Fruit fly (Drosophila melanogaster) whole organism, adult: ENCODE results near the gene Sbds.

Experiments used
- CG7101 ChIP-seq: fragments of 200-800 bp; sonication (Bioruptor generic); optimal IDR thresholded peaks from 2 replicates; lab custom pipeline; 2018; ENCODE audit warnings: missing biosample characterization, mild to moderate bottlenecking, missing genetic modification characterization, moderate library complexity
- Clk ChIP-seq: fragments of 200-800 bp; sonication (Bioruptor generic); optimal IDR thresholded peaks from 2 replicates; lab custom pipeline; 2017; ENCODE audit warnings: missing biosample characterization, missing genetic modification characterization
- kay ChIP-seq: fragments of 200-800 bp; sonication (Bioruptor generic); peaks from one replicate; lab custom pipeline; 2016; ENCODE audit warnings: missing biosample characterization, missing genetic modification characterization, borderline replicate concordance

dm6 chr3L:6731077-6731476 is 21.6 kb upstream of the Sbds start:
- TF ChIP-seq CG7101 (tag; lab: Kevin White, UChicago) = no peak
- no peak for TF ChIP-seq Clk (GFP tag; lab: Kevin White, UChicago)
- TF ChIP-seq kay (GFP tag; lab: Kevin White, UChicago) = no peak
